Fruit fly (Drosophila melanogaster) whole organism, prepupa: ENCODE results near the gene cmb.
A peak's percentile ranks its signal among the peaks of the same experiment; 100 is the strongest.

ENCODE experiments used
- CG10631 ChIP-seq: fragments of 200-800 bp; sonication (Bioruptor generic); optimal IDR thresholded peaks from 2 replicates; lab custom pipeline; 2016; ENCODE audit warnings: missing biosample characterization, missing genetic modification characterization
- CG10669 ChIP-seq: fragments of 200-800 bp; sonication (Bioruptor generic); optimal IDR thresholded peaks from 3 replicates; lab custom pipeline; 2018; ENCODE audit warnings: missing biosample characterization, mild to moderate bottlenecking, missing genetic modification characterization, moderate library complexity
- CG11294 ChIP-seq: fragments of 200-800 bp; sonication (Bioruptor generic); IDR thresholded peaks from 2 replicates; pipeline ENCODE4 v1.3.6; 2022; ENCODE audit warnings: missing biosample characterization, missing genetic modification characterization
- CG15336 ChIP-seq: fragments of 200-800 bp; sonication (Bioruptor generic); IDR thresholded peaks from 2 replicates; pipeline ENCODE4 v1.3.6; 2022; ENCODE audit warnings: missing biosample characterization, missing genetic modification characterization
- CG1621 ChIP-seq: fragments of 200-800 bp; sonication (Bioruptor generic); optimal IDR thresholded peaks from 3 replicates; lab custom pipeline; 2018; ENCODE audit warnings: missing biosample characterization, mild to moderate bottlenecking, missing genetic modification characterization
- CG3032 ChIP-seq: fragments of 200-800 bp; optimal IDR thresholded peaks from 2 replicates; lab custom pipeline; 2019; ENCODE audit warnings: missing biosample characterization, mild to moderate bottlenecking, missing genetic modification characterization, moderate library complexity
- CG32006 ChIP-seq: fragments of 200-800 bp; sonication (Bioruptor generic); optimal IDR thresholded peaks from 3 replicates; lab custom pipeline; 2017; ENCODE audit warnings: missing biosample characterization, mild to moderate bottlenecking, missing genetic modification characterization
- CG34406 ChIP-seq: fragments of 200-800 bp; sonication (Bioruptor generic); optimal IDR thresholded peaks from 3 replicates; lab custom pipeline; 2016; ENCODE audit warnings: missing biosample characterization, missing genetic modification characterization
- CG6163 ChIP-seq: fragments of 200-800 bp; sonication (Bioruptor generic); IDR thresholded peaks from 3 replicates; pipeline ENCODE4 v1.3.6; 2022; ENCODE audit warnings: missing biosample characterization, missing genetic modification characterization
- CG6276 ChIP-seq: fragments of 200-800 bp; sonication (Bioruptor generic); optimal IDR thresholded peaks from 2 replicates; lab custom pipeline; 2017; ENCODE audit warnings: missing biosample characterization, mild to moderate bottlenecking, missing genetic modification characterization
- CG6792 ChIP-seq: fragments of 200-800 bp; sonication (Bioruptor generic); optimal IDR thresholded peaks from 3 replicates; lab custom pipeline; 2016; ENCODE audit warnings: missing biosample characterization, missing genetic modification characterization
- CG6808 ChIP-seq: fragments of 200-800 bp; sonication (Bioruptor generic); optimal IDR thresholded peaks from 3 replicates; lab custom pipeline; 2017; ENCODE audit warnings: missing biosample characterization, missing genetic modification characterization, mild to moderate bottlenecking, moderate library complexity, missing genetic modification reagents
- CG6854 ChIP-seq: fragments of 200-800 bp; sonication (Bioruptor generic); optimal IDR thresholded peaks from 2 replicates; lab custom pipeline; 2017; ENCODE audit warnings: missing biosample characterization, mild to moderate bottlenecking, missing genetic modification characterization
- CG7368 ChIP-seq: fragments of 200-800 bp; sonication (Bioruptor generic); optimal IDR thresholded peaks from 3 replicates; lab custom pipeline; 2016; ENCODE audit warnings: missing biosample characterization, missing genetic modification characterization
- CG8119 ChIP-seq: fragments of 200-800 bp; sonication (Bioruptor generic); IDR thresholded peaks from 3 replicates; pipeline ENCODE4 v1.3.6; 2022; ENCODE audit warnings: missing biosample characterization, missing genetic modification characterization
- CG8632 ChIP-seq: fragments of 200-800 bp; sonication (Bioruptor generic); optimal IDR thresholded peaks from 3 replicates; lab custom pipeline; 2016; ENCODE audit warnings: missing biosample characterization, missing genetic modification characterization
- CG9139 ChIP-seq: fragments of 200-800 bp; sonication (Bioruptor generic); optimal IDR thresholded peaks from 3 replicates; lab custom pipeline; 2017; ENCODE audit warnings: missing biosample characterization, mild to moderate bottlenecking, missing genetic modification characterization
- Eip75B ChIP-seq: fragments of 200-800 bp; sonication (Bioruptor generic); optimal IDR thresholded peaks from 3 replicates; lab custom pipeline; 2016; ENCODE audit warnings: missing biosample characterization, missing genetic modification characterization
- Eip78C ChIP-seq: fragments of 200-800 bp; sonication (Bioruptor generic); peaks from one replicate; lab custom pipeline; 2016; ENCODE audit warnings: missing biosample characterization, missing genetic modification characterization
- Eip93F ChIP-seq: fragments of 200-800 bp; sonication (Bioruptor generic); optimal IDR thresholded peaks from 2 replicates; lab custom pipeline; 2016; ENCODE audit warnings: missing biosample characterization, mild to moderate bottlenecking, missing genetic modification characterization
- Ets21C ChIP-seq: fragments of 200-800 bp; sonication (Bioruptor generic); optimal IDR thresholded peaks from 3 replicates; lab custom pipeline; 2016; ENCODE audit warnings: missing biosample characterization, missing genetic modification characterization
- Gug ChIP-seq: fragments of 200-800 bp; sonication (Bioruptor generic); IDR thresholded peaks from 2 replicates; pipeline ENCODE4 v1.3.6; 2022; ENCODE audit warnings: missing biosample characterization, missing genetic modification characterization
- Hr38 ChIP-seq: sonication (Bioruptor generic); optimal IDR thresholded peaks from 2 replicates; lab custom pipeline; 2016; ENCODE audit warnings: missing biosample characterization, missing genetic modification characterization
- Met ChIP-seq: fragments of 200-800 bp; sonication (Bioruptor generic); optimal IDR thresholded peaks from 3 replicates; lab custom pipeline; 2016; ENCODE audit warnings: missing biosample characterization, missing genetic modification characterization
- OdsH ChIP-seq: fragments of 200-800 bp; sonication (Bioruptor generic); optimal IDR thresholded peaks from 3 replicates; lab custom pipeline; 2016; ENCODE audit warnings: missing biosample characterization, missing genetic modification characterization
- Smox ChIP-seq: fragments of 200-800 bp; sonication (Bioruptor generic); optimal IDR thresholded peaks from 3 replicates; lab custom pipeline; 2016; ENCODE audit warnings: missing biosample characterization, missing genetic modification characterization
- Sox102F ChIP-seq: fragments of 200-800 bp; sonication (Bioruptor generic); optimal IDR thresholded peaks from 2 replicates; lab custom pipeline; 2016; ENCODE audit warnings: missing biosample characterization, mild to moderate bottlenecking, missing genetic modification characterization
- achi ChIP-seq: fragments of 200-800 bp; sonication (Bioruptor generic); optimal IDR thresholded peaks from 3 replicates; lab custom pipeline; 2016; ENCODE audit warnings: missing biosample characterization, missing genetic modification characterization
- acj6 ChIP-seq: fragments of 200-800 bp; sonication (Bioruptor generic); optimal IDR thresholded peaks from 3 replicates; lab custom pipeline; 2016; ENCODE audit warnings: missing biosample characterization, missing genetic modification characterization
- dac ChIP-seq: fragments of 200-800 bp; sonication (Bioruptor generic); optimal IDR thresholded peaks from 2 replicates; lab custom pipeline; 2017; ENCODE audit warnings: missing biosample characterization, mild to moderate bottlenecking, missing genetic modification characterization
- dsx ChIP-seq: fragments of 200-800 bp; optimal IDR thresholded peaks from 3 replicates; lab custom pipeline; 2019; ENCODE audit warnings: missing biosample characterization, mild to moderate bottlenecking, missing genetic modification characterization, moderate library complexity; ENCODE audit not compliant: poor library complexity, severe bottlenecking
- eg ChIP-seq: fragments of 200-800 bp; sonication (Bioruptor generic); IDR thresholded peaks from 3 replicates; pipeline ENCODE4 v1.3.6; 2022; ENCODE audit warnings: missing biosample characterization, missing genetic modification characterization
- fkh ChIP-seq: fragments of 200-800 bp; sonication (Bioruptor generic); optimal IDR thresholded peaks from 3 replicates; lab custom pipeline; 2017; ENCODE audit warnings: missing biosample characterization, mild to moderate bottlenecking, missing genetic modification characterization, moderate library complexity
- net ChIP-seq: fragments of 200-800 bp; sonication (Bioruptor generic); optimal IDR thresholded peaks from 3 replicates; lab custom pipeline; 2016; ENCODE audit warnings: missing biosample characterization, missing genetic modification characterization
- pdm3 ChIP-seq: fragments of 200-800 bp; sonication (Bioruptor generic); optimal IDR thresholded peaks from 3 replicates; lab custom pipeline; 2016; ENCODE audit warnings: missing biosample characterization, missing genetic modification characterization
- salr ChIP-seq, 2 experiments: fragments of 200-800 bp; sonication (Bioruptor generic); optimal IDR thresholded peaks; 3 replicates each; lab custom pipeline; 2016 to 2018; ENCODE audit warnings: missing biosample characterization in 2 of 2, missing genetic modification characterization in 2 of 2, mild to moderate bottlenecking in 1 of 2
- spab ChIP-seq: fragments of 200-800 bp; sonication (Bioruptor generic); optimal IDR thresholded peaks from 2 replicates; lab custom pipeline; 2017; ENCODE audit warnings: missing biosample characterization, mild to moderate bottlenecking, missing genetic modification characterization, missing genetic modification reagents
- ss ChIP-seq, 2 experiments: fragments of 200-800 bp; sonication (Bioruptor generic); optimal IDR thresholded peaks; 2 replicates in 1 of 2; 3 replicates in 1 of 2; lab custom pipeline; 2017 to 2018; ENCODE audit warnings: mild to moderate bottlenecking in 2 of 2, missing biosample characterization in 2 of 2, missing genetic modification characterization in 2 of 2, moderate library complexity in 1 of 2
- svp ChIP-seq: fragments of 200-800 bp; sonication (Bioruptor generic); peaks from one replicate; lab custom pipeline; 2016; ENCODE audit warnings: missing biosample characterization, missing genetic modification characterization
- topi ChIP-seq: fragments of 200-800 bp; sonication (Bioruptor generic); optimal IDR thresholded peaks from 3 replicates; lab custom pipeline; 2016; ENCODE audit warnings: missing biosample characterization, missing genetic modification characterization
- vri ChIP-seq: fragments of 200-800 bp; sonication (Bioruptor generic); optimal IDR thresholded peaks from 3 replicates; lab custom pipeline; 2016; ENCODE audit warnings: missing biosample characterization, mild to moderate bottlenecking, missing genetic modification characterization

cmb gene

DNA sequence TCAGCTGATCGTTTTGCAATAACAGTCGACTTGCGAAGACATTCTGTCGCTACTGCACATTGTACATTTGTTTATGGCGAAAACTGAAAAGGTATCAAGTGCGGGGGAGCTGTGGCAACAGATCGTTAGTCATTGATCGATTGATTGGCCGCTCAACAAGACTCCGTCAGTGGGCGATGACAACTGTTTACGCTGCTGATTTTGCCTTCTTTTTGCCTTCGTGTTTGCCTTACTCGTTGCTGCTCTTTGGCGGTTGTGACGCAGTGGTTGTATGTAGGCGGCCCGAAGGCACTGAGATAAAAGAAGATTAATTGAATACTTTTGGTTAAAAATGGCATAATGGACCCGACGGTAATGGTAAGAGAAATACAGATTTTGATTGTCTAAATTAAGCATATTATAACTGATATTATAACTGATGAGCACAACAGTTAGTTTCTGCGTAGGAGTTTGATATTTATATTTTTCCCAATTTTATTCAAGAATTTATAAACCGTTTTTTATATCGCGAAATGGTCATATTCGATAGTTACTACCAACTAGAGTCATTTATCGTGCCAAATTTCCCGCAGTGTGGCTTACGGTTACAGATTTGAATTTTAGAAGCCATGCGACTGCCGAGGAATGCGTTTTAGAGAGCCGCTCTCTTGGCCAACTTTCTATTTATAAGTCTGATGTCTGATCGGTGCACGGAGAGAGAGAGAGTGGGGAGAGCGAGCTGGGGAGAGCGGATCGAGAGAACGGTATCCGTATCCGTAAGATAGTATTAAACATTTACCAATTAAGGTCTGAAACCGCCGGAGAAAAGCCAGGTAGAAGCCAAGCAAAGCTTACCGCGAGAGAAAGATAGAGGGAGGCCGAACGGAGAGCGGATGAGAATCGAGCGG is 34.4 kb downstream of the cmb start (continued):
- TF ChIP-seq salr (GFP tag; optimal IDR thresholded peaks at IDR 0.05; lab: Kevin White, UChicago): peak; percentile 77 to 98
- peak; percentile 55 for TF ChIP-seq CG9139
- TF ChIP-seq Ets21C (GFP tag; lab: Kevin White, UChicago): peak; percentile 69
- TF ChIP-seq Met (GFP tag; lab: Kevin White, UChicago): peak; percentile 90
- TF ChIP-seq CG32006 (GFP tag; lab: Kevin White, UChicago): peak; percentile 98
- peak; percentile 93 for TF ChIP-seq CG10631
- peak; percentile 89 for TF ChIP-seq CG11294 (GFP tag; lab: Robert Waterston, UW)
- peak; percentile 97 for TF ChIP-seq CG15336 (GFP tag; lab: Robert Waterston, UW)
- TF ChIP-seq Gug (GFP tag; lab: Robert Waterston, UW): peak; percentile 89
- peak; percentile 91 for TF ChIP-seq Eip75B (GFP tag; lab: Kevin White, UChicago)

- TF ChIP-seq CG8119 (GFP tag; lab: Robert Waterston, UW): peak; percentile 33; the same call in 2 of the 3 replicates
- TF ChIP-seq CG6163: peak; percentile 50; the same call in 1 of the 3 replicates
- peak; percentile 68 for TF ChIP-seq svp (GFP tag; lab: Kevin White, UChicago)
- no peak for TF ChIP-seq CG10669
- no peak for TF ChIP-seq CG11294 (GFP tag; lab: Robert Waterston, UW)
- no peak for TF ChIP-seq CG6792 (GFP tag; lab: Kevin White, UChicago)
- TF ChIP-seq vri (GFP tag; lab: Kevin White, UChicago): peak; percentile 47
- TF ChIP-seq CG1621 (tag; lab: Kevin White, UChicago): peak; percentile 35
- peak; percentile 77 for TF ChIP-seq Eip78C (GFP tag; lab: Kevin White, UChicago)
- peak; percentile 15 for TF ChIP-seq CG6854
- TF ChIP-seq CG34406 (GFP tag; lab: Kevin White, UChicago): no peak
- no peak for TF ChIP-seq achi (GFP tag; lab: Kevin White, UChicago)
- no peak for TF ChIP-seq acj6
- no peak for TF ChIP-seq spab (GFP tag; lab: Kevin White, UChicago)
- no peak for TF ChIP-seq Smox (GFP tag; lab: Kevin White, UChicago)
- no peak for TF ChIP-seq net (GFP tag; lab: Kevin White, UChicago)
- no peak for TF ChIP-seq CG7368 (GFP tag; lab: Kevin White, UChicago)
- peak; percentile 23; the same call in 1 of the 3 replicates for TF ChIP-seq eg (GFP tag; lab: Robert Waterston, UW)
These were observed 35.2 kb downstream of the cmb start, which contains the start of gene stv for dm6 chr3L:13477453-13478184. Gene stv (plus strand): TSS chr3L:13477541.

- no peak for TF ChIP-seq CG15336 (GFP tag; lab: Robert Waterston, UW)
- TF ChIP-seq Gug (GFP tag; lab: Robert Waterston, UW): no peak
- peak; percentile 21 for TF ChIP-seq topi (GFP tag; lab: Kevin White, UChicago)
- peak; percentile 14 for TF ChIP-seq CG6808
- TF ChIP-seq Eip78C (GFP tag; lab: Kevin White, UChicago): peak; percentile 78
- no peak for TF ChIP-seq net (GFP tag; lab: Kevin White, UChicago)
- TF ChIP-seq dac (GFP tag; lab: Kevin White, UChicago): no peak
- TF ChIP-seq CG7368 (GFP tag; lab: Kevin White, UChicago): no peak
- TF ChIP-seq Ets21C (GFP tag; lab: Kevin White, UChicago): peak; percentile 9
- peak; percentile 24 for TF ChIP-seq pdm3 (GFP tag; lab: Kevin White, UChicago)
- TF ChIP-seq CG8119 (GFP tag; lab: Robert Waterston, UW): no peak
- TF ChIP-seq ss (GFP tag; optimal IDR thresholded peaks at IDR 0.05; lab: Kevin White, UChicago): peak in 1 of 2 experiments; percentile 23
- no peak for TF ChIP-seq salr (GFP tag; optimal IDR thresholded peaks at IDR 0.05; lab: Kevin White, UChicago)
- TF ChIP-seq CG3032 (tag; lab: Kevin White, UChicago): no peak
- TF ChIP-seq CG1621 (tag; lab: Kevin White, UChicago): peak; percentile 48
- TF ChIP-seq CG6276 (GFP tag; lab: Kevin White, UChicago): no peak
- TF ChIP-seq Eip93F: no peak
- TF ChIP-seq Sox102F (GFP tag; lab: Kevin White, UChicago): peak; percentile 11
- TF ChIP-seq CG8632 (GFP tag; lab: Kevin White, UChicago): peak; percentile 26
- TF ChIP-seq dsx (GFP tag; lab: Kevin White, UChicago): peak; percentile 1
- no peak for TF ChIP-seq eg (GFP tag; lab: Robert Waterston, UW)
- TF ChIP-seq Hr38 (GFP tag; lab: Kevin White, UChicago): no peak
- TF ChIP-seq OdsH (GFP tag; lab: Kevin White, UChicago): peak; percentile 26
- peak; percentile 10 for TF ChIP-seq achi (GFP tag; lab: Kevin White, UChicago)
- TF ChIP-seq Met (GFP tag; lab: Kevin White, UChicago): peak; percentile 11
- TF ChIP-seq fkh: no peak
These were observed 36.2 kb downstream of the cmb start for dm6 chr3L:13478339-13479203.
